Worm (Caenorhabditis elegans): ENCODE measurements around the gene C17G10.1.

ce11 chrII:5603194-5603593 is 6.8 kb downstream of the C17G10.1 start, which contains the start of gene C17G10.6:
- TF ChIP-seq him-1 (tag; optimal IDR thresholded peaks at IDR 0.05), result no peak
- TF ChIP-seq dao-5 (tag; optimal IDR thresholded peaks at IDR 0.05), result no peak

Measured in whole organism, L4/young adult.